Worm (Caenorhabditis elegans) whole organism, late embryonic: ENCODE results near the gene R08A2.2.

ENCODE experiments used
- pqm-1 ChIP-seq: sonication (generic microtip); optimal IDR thresholded peaks from 2 replicates; lab custom pipeline; 2016; ENCODE audit warnings: missing genetic modification characterization, missing compliant biosample characterization
- unc-86 ChIP-seq: sonication (generic microtip); optimal IDR thresholded peaks from 2 replicates; lab custom pipeline; 2016; ENCODE audit warnings: missing genetic modification characterization, missing compliant biosample characterization
- zip-5 ChIP-seq: sonication (generic microtip); optimal IDR thresholded peaks from 2 replicates; lab custom pipeline; 2016; ENCODE audit warnings: missing genetic modification characterization, missing compliant biosample characterization

- TF ChIP-seq zip-5 (no peak), unc-86 (tag; lab: Kevin White, UChicago) (no peak), pqm-1 (no peak)
Observed at ce11 chrV:14763582-14763981, 48.1 kb upstream of the R08A2.2 start.
